Worm (Caenorhabditis elegans) whole organism, L2 larva: ENCODE measurements around the gene srlf-11.

Source experiments
- egl-27 ChIP-seq: sonication (generic microtip); optimal IDR thresholded peaks from 3 replicates; lab custom pipeline; 2017; ENCODE audit warnings: missing biosample characterization, missing genetic modification reagents, missing genetic modification characterization
- nhr-12 ChIP-seq: fragments of 150-350 bp; optimal IDR thresholded peaks from 2 replicates; lab custom pipeline; 2014; ENCODE audit warnings: missing biosample characterization, missing genetic modification characterization
- nhr-77 ChIP-seq: fragments of 150-350 bp; optimal IDR thresholded peaks from 2 replicates; lab custom pipeline; 2014; ENCODE audit warnings: missing biosample characterization, missing genetic modification characterization
- unc-55 ChIP-seq: fragments of 150-350 bp; sonication (generic microtip); optimal IDR thresholded peaks from 3 replicates; lab custom pipeline; 2014; ENCODE audit warnings: missing biosample characterization, missing genetic modification reagents, missing genetic modification characterization
- ztf-11 ChIP-seq: sonication (generic microtip); optimal IDR thresholded peaks from 2 replicates; lab custom pipeline; 2017; ENCODE audit warnings: missing biosample characterization, missing genetic modification characterization

DNA sequence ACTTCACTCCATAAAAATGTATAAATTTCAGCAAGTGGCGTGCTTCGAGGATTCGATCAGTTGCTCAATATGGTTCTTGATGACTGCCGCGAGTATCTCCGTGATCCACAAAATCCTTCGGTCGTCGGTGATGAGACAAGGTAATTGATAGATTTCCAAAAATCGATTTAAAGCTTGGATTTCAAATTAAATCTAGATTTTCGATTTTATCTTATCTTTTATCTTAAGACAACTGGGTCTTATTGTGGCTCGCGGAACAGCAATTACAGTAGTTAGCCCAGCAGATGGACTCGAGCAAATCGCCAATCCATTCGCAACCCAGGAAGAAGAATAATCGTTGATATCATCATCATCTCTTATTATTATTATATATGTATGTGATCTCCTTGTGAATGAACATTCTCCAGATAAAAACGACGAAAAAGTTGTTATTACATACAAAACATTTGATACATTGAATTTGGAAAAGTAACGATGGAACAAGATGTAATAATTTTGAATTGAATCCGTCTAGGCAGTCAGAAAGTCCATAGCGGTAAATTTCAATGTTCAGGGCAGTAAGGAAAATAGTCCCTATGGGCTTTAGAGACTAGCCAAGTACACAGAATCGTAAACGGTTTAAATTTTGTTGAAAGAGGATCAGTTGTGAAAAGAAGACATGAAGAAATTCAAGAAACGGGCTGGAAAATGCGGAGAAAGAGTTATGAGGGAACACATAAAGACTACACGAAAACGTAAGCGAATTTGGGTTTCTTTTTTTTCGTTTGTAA is 48.1 kb upstream of the srlf-11 start:
- TF ChIP-seq unc-55 (GFP tag; lab: Kevin White, UChicago), result no peak
- TF ChIP-seq nhr-77, result no peak
- TF ChIP-seq nhr-12 (tag; lab: Kevin White, UChicago), result no peak
- no peak for TF ChIP-seq ztf-11 (tag; lab: Kevin White, UChicago)
- no peak for TF ChIP-seq egl-27 (tag; lab: Kevin White, UChicago)
